Worm (Caenorhabditis elegans): Measurements from ENCODE around the gene nspa-8.

DNA sequence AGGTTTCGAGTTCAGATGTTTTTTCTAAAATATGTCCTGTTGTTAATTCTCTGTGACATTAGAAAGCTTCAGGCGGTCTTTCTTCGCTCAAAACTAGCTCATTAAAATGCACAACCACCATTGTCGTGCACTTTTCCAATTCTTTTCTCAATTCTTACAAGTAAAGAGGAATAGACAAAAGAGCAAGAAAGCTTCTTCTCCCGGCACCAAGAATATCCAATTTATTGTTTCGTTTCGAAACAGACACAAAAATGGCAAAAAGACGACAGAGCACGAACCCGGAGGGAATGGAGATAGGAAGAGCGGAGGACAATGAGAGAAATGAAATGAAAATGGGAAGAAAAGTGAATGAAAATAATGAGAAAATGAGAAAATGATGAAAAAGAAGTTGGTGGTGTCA is 25.8 kb upstream of the nspa-8 start:
- TF ChIP-seq ZK337.2 (GFP tag; IDR thresholded peaks at IDR 0.05) (no peak), unc-62 (GFP tag; optimal IDR thresholded peaks at IDR 0.05 in 1 of 2) (peak in 1 of 2 experiments; percentile 85), unc-62 (tag; optimal IDR thresholded peaks at IDR 0.05) (no peak), unc-130 (GFP tag; optimal IDR thresholded peaks at IDR 0.05) (no peak), madf-5 (GFP tag; IDR thresholded peaks at IDR 0.05) (no peak), lir-3 (tag; optimal IDR thresholded peaks at IDR 0.05) (no peak), nhr-41 (GFP tag; IDR thresholded peaks at IDR 0.05) (no peak)
